Worm (Caenorhabditis elegans): ENCODE results near the gene thoc-2.

thoc-2 gene

ce11 chrIII:6402346-6402745 is 34.5 kb downstream of the thoc-2 start:
- TF ChIP-seq T20F7.1 (GFP tag; optimal IDR thresholded peaks at IDR 0.05) = no peak
- TF ChIP-seq zag-1 (tag; optimal IDR thresholded peaks at IDR 0.05) = no peak
- no peak for TF ChIP-seq ces-1 (GFP tag; optimal IDR thresholded peaks at IDR 0.05)
- TF ChIP-seq dmd-6 (GFP tag; IDR thresholded peaks at IDR 0.05) = no peak
- peak in 1 of 2 experiments; percentile 64 for TF ChIP-seq daf-16 (GFP tag; optimal IDR thresholded peaks at IDR 0.05)
- no peak for TF ChIP-seq daf-16 (tag; optimal IDR thresholded peaks at IDR 0.05)
- TF ChIP-seq hlh-11 (tag; optimal IDR thresholded peaks at IDR 0.05) = peak; percentile 35
- TF ChIP-seq lin-39 (tag; optimal IDR thresholded peaks at IDR 0.05) = no peak
- peak in 1 of 2 experiments; percentile 74 for TF ChIP-seq unc-62 (GFP tag; optimal IDR thresholded peaks at IDR 0.05 in 1 of 2)
- TF ChIP-seq unc-62 (tag; optimal IDR thresholded peaks at IDR 0.05) = no peak
- TF ChIP-seq daf-19 (GFP tag; conservative IDR thresholded peaks at IDR 0.05) = no peak
- TF ChIP-seq spr-3 (GFP tag; optimal IDR thresholded peaks at IDR 0.05) = no peak

ce11 chrIII:6402810-6403209 is 35.0 kb downstream of the thoc-2 start:
- peak; percentile 56 for TF ChIP-seq aha-1 (tag)
- no peak for TF ChIP-seq nhr-237 (tag; optimal IDR thresholded peaks at IDR 0.05)
- TF ChIP-seq unc-62 (GFP tag; optimal IDR thresholded peaks at IDR 0.05 in 1 of 2) = peak in 1 of 2 experiments; percentile 83
- no peak for TF ChIP-seq unc-62 (tag; optimal IDR thresholded peaks at IDR 0.05)
- no peak for TF ChIP-seq madf-9 (GFP tag; conservative IDR thresholded peaks at IDR 0.05)
- TF ChIP-seq aly-2 (tag; optimal IDR thresholded peaks at IDR 0.05) = no peak
- no peak for TF ChIP-seq php-3 (GFP tag; IDR thresholded peaks at IDR 0.05)
- no peak for TF ChIP-seq lin-15B (tag; optimal IDR thresholded peaks at IDR 0.05)
- no peak for TF ChIP-seq mxl-3 (GFP tag; optimal IDR thresholded peaks at IDR 0.05)
- TF ChIP-seq nhr-42 (GFP tag; IDR thresholded peaks at IDR 0.05) = no peak
- no peak for TF ChIP-seq rbr-2 (tag; optimal IDR thresholded peaks at IDR 0.05)
- peak; percentile 34; the same call in 1 of the 2 replicates for TF ChIP-seq mdt-29 (GFP tag; IDR thresholded peaks at IDR 0.05)
- TF ChIP-seq D1046.2 (GFP tag; IDR thresholded peaks at IDR 0.05) = no peak
- TF ChIP-seq dmd-6 (GFP tag; IDR thresholded peaks at IDR 0.05) = peak; percentile 67

ce11 chrIII:6405121-6405520 is 37.3 kb downstream of the thoc-2 start:
- no peak for TF ChIP-seq lsy-2 (tag; optimal IDR thresholded peaks at IDR 0.05)
- peak in 1 of 2 experiments; percentile 41 for TF ChIP-seq daf-16 (GFP tag; optimal IDR thresholded peaks at IDR 0.05)
- TF ChIP-seq daf-16 (tag; optimal IDR thresholded peaks at IDR 0.05) = no peak
- TF ChIP-seq mdt-29 (GFP tag; IDR thresholded peaks at IDR 0.05) = no peak
- TF ChIP-seq ceh-44 (GFP tag; IDR thresholded peaks at IDR 0.05) = no peak
- TF ChIP-seq lin-15B (tag; optimal IDR thresholded peaks at IDR 0.05) = no peak
- peak; percentile 52 for TF ChIP-seq nhr-11 (tag; optimal IDR thresholded peaks at IDR 0.05)
- peak; percentile 44 for TF ChIP-seq hlh-11 (tag; optimal IDR thresholded peaks at IDR 0.05)
- no peak for TF ChIP-seq daf-12 (tag; optimal IDR thresholded peaks at IDR 0.05)
- no peak for TF ChIP-seq T26A8.4 (GFP tag; IDR thresholded peaks at IDR 0.05)
- TF ChIP-seq ceh-32 (tag; optimal IDR thresholded peaks at IDR 0.05; ENCODE audit: poor library complexity) = no peak
- no peak for TF ChIP-seq dmd-8 (GFP tag; IDR thresholded peaks at IDR 0.05)
- TF ChIP-seq duxl-1 (tag; optimal IDR thresholded peaks at IDR 0.05; ENCODE audit: poor library complexity) = no peak
- peak; percentile 29; the same call in 1 of the 2 replicates for TF ChIP-seq ceh-20 (GFP tag; IDR thresholded peaks at IDR 0.05)
- no peak for TF ChIP-seq Y5F2A.4 (GFP tag; optimal IDR thresholded peaks at IDR 0.05)
- TF ChIP-seq attf-4 (tag; optimal IDR thresholded peaks at IDR 0.05) = no peak
- 0 out of 2 replicates have a peak, but pooled peaks have one; percentile 27 for TF ChIP-seq ctbp-1 (GFP tag; IDR thresholded peaks at IDR 0.05)
- no peak for TF ChIP-seq nhr-77 (tag; optimal IDR thresholded peaks at IDR 0.05)
- TF ChIP-seq spr-3 (GFP tag; optimal IDR thresholded peaks at IDR 0.05) = no peak
- no peak for TF ChIP-seq nhr-42 (GFP tag; IDR thresholded peaks at IDR 0.05)
- no peak for TF ChIP-seq ceh-82 (tag; optimal IDR thresholded peaks at IDR 0.05)
- TF ChIP-seq nhr-6 (tag; optimal IDR thresholded peaks at IDR 0.05) = no peak
- no peak for TF ChIP-seq sdz-12 (GFP tag; optimal IDR thresholded peaks at IDR 0.05)

All from whole organism, L4 larva.